Fruit fly (Drosophila melanogaster) whole organism, pupa: ENCODE results near the gene COX5A.
A peak's percentile ranks its signal among the peaks of the same experiment; 100 is the strongest.

Experiments used
- CG12605 ChIP-seq: fragments of 200-800 bp; sonication (Bioruptor generic); IDR thresholded peaks from 2 replicates; pipeline ENCODE4 v1.3.6; 2022; ENCODE audit warnings: missing biosample characterization, missing genetic modification characterization
- CG13204 ChIP-seq: fragments of 200-800 bp; sonication (Bioruptor generic); optimal IDR thresholded peaks from 2 replicates; lab custom pipeline; 2018; ENCODE audit warnings: missing biosample characterization, mild to moderate bottlenecking, missing genetic modification characterization, moderate library complexity
- CG4496 ChIP-seq: fragments of 200-800 bp; sonication (Bioruptor generic); IDR thresholded peaks from 3 replicates; pipeline ENCODE4 v1.3.6; 2022; ENCODE audit warnings: missing biosample characterization, missing genetic modification characterization
- EcR ChIP-seq: fragments of 200-800 bp; sonication (Bioruptor generic); optimal IDR thresholded peaks from 3 replicates; lab custom pipeline; 2019; ENCODE audit warnings: missing biosample characterization, missing genetic modification characterization, mild to moderate bottlenecking, moderate library complexity, missing genetic modification reagents
- gl ChIP-seq: fragments of 200-800 bp; sonication (Bioruptor generic); optimal IDR thresholded peaks from 2 replicates; lab custom pipeline; 2018; ENCODE audit warnings: missing biosample characterization, mild to moderate bottlenecking, missing genetic modification characterization

DNA sequence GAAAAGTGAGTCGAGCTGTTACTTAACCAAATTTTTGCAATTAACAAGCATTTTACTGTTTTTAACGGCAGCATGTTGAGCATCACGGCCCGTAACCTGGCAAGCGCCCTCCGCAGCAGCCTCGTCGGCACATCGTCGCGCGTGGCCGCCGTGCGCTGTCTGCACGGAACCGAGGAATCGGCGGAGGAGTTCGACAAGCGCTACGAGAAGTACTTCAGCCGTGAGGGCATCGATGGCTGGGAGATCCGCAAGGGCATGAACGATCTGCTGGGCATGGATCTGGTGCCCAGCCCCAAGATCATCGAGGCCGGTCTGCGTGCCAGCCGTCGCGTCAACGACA lies 451 bp downstream of the COX5A start:
- TF ChIP-seq CG13204 (GFP tag; lab: Kevin White, UChicago) (no peak), CG4496 (no peak), CG12605 (GFP tag; lab: Robert Waterston, UW) (0 out of 2 replicates have a peak, but pooled peaks have one; percentile 2), EcR (GFP tag; lab: Kevin White, UChicago) (no peak), gl (tag; lab: Kevin White, UChicago) (no peak)
